Worm (Caenorhabditis elegans) whole organism, late embryonic: ENCODE measurements around the gene F41C3.7.

Experiments
- elt-2 ChIP-seq: sonication (generic microtip); optimal IDR thresholded peaks from 2 replicates; lab custom pipeline; 2016; ENCODE audit warnings: missing genetic modification reagents, missing genetic modification characterization, missing compliant biosample characterization
- madf-2 ChIP-seq: sonication (generic microtip); optimal IDR thresholded peaks from 2 replicates; lab custom pipeline; 2017; ENCODE audit warnings: missing genetic modification characterization, missing compliant biosample characterization
- nhr-11 ChIP-seq: fragments of 150-350 bp; optimal IDR thresholded peaks from 2 replicates; lab custom pipeline; 2014; ENCODE audit warnings: missing biosample characterization, missing genetic modification characterization
- pha-4 ChIP-seq: fragments of 150-350 bp; optimal IDR thresholded peaks from 2 replicates; lab custom pipeline; 2018; ENCODE audit warnings: missing biosample characterization, missing genetic modification reagents, missing genetic modification characterization

DNA sequence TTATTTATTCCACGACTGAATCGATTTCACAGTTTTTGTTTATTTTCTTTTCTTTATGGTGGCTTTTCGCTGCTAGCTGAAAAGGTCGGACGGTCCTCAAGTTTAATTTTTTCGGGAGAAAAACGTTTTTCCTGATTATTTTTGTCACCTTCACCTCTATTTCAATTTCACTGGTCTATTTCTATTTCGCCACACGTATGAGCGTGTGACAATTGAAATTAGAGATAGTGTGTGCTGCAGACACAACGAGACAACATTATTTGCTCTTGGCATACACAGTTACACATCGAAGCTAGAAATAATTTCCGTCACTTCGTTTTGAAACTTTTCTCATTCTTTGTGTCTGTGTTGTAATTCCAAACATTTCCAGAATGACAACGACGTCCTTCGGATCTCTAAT, 14.2 kb upstream of the F41C3.7 start, which contains the start of gene F41C3.8:
- TF ChIP-seq pha-4 (tag; lab: Kevin White, UChicago) (no peak), elt-2 (tag; lab: Kevin White, UChicago) (no peak), nhr-11 (no peak), madf-2 (tag; lab: Kevin White, UChicago) (no peak)
